Worm (Caenorhabditis elegans) whole organism, midembryonic: ENCODE measurements around the gene T05A7.12.

Experiments
- T22C8.4 ChIP-seq: fragments of 200-800 bp; sonication (Bioruptor generic); IDR thresholded peaks from 2 replicates; pipeline ENCODE4 v1.3.6; 2022; ENCODE audit warnings: missing genetic modification characterization, missing compliant biosample characterization
- cog-1 ChIP-seq: sonication (generic microtip); optimal IDR thresholded peaks from 2 replicates; lab custom pipeline; 2016; ENCODE audit warnings: missing genetic modification characterization, missing compliant biosample characterization
- flt-1 ChIP-seq: fragments of 200-800 bp; sonication (Bioruptor generic); IDR thresholded peaks from 2 replicates; pipeline ENCODE4 v1.3.6; 2022; ENCODE audit warnings: missing genetic modification characterization, missing compliant biosample characterization
- klf-2 ChIP-seq: fragments of 200-800 bp; sonication (Bioruptor generic); conservative IDR thresholded peaks from 2 replicates; pipeline ENCODE4 v1.3.6; 2022; ENCODE audit warnings: missing genetic modification reagents, missing genetic modification characterization, missing compliant biosample characterization
- med-1 ChIP-seq: sonication (generic microtip); optimal IDR thresholded peaks from 2 replicates; lab custom pipeline; 2017; ENCODE audit warnings: missing genetic modification characterization, mild to moderate bottlenecking, missing compliant biosample characterization, antibody characterized with exemption, missing genetic modification reagents; ENCODE audit not compliant: insufficient read depth
- ref-1 ChIP-seq: fragments of 200-800 bp; sonication (Bioruptor generic); conservative IDR thresholded peaks from 2 replicates; pipeline ENCODE4 v1.3.6; 2022; ENCODE audit warnings: missing genetic modification reagents, missing genetic modification characterization, missing compliant biosample characterization
- tab-1 ChIP-seq: fragments of 200-800 bp; sonication (Bioruptor generic); IDR thresholded peaks from 2 replicates; pipeline ENCODE4 v1.3.6; 2022; ENCODE audit warnings: missing genetic modification characterization, missing compliant biosample characterization
- ztf-23 ChIP-seq: fragments of 200-800 bp; sonication (Bioruptor generic); IDR thresholded peaks from 2 replicates; pipeline ENCODE4 v1.3.6; 2022; ENCODE audit warnings: missing genetic modification reagents, missing genetic modification characterization, missing compliant biosample characterization
- ztf-29 ChIP-seq: fragments of 200-800 bp; sonication (Bioruptor generic); IDR thresholded peaks from 2 replicates; pipeline ENCODE4 v1.3.6; 2022; ENCODE audit warnings: missing genetic modification reagents, missing genetic modification characterization, missing compliant biosample characterization

ce11 chrII:4655834-4656233 is 7.3 kb downstream of the T05A7.12 start, which contains the start of gene fut-6:
- TF ChIP-seq flt-1 (GFP tag; lab: Robert Waterston, UW), result no peak
- TF ChIP-seq tab-1 (GFP tag; lab: Robert Waterston, UW), result no peak
- no peak for TF ChIP-seq ref-1 (GFP tag; lab: Robert Waterston, UW)
- TF ChIP-seq ztf-29 (GFP tag; lab: Robert Waterston, UW), result no peak
- no peak for TF ChIP-seq klf-2 (GFP tag; lab: Robert Waterston, UW)
- no peak for TF ChIP-seq med-1 (GFP tag; lab: Kevin White, UChicago)
- TF ChIP-seq cog-1 (tag; lab: Kevin White, UChicago), result no peak
- TF ChIP-seq T22C8.4, result no peak
- no peak for TF ChIP-seq ztf-23 (GFP tag; lab: Robert Waterston, UW)
